Worm (Caenorhabditis elegans): ENCODE data around the gene kvs-5.

DNA sequence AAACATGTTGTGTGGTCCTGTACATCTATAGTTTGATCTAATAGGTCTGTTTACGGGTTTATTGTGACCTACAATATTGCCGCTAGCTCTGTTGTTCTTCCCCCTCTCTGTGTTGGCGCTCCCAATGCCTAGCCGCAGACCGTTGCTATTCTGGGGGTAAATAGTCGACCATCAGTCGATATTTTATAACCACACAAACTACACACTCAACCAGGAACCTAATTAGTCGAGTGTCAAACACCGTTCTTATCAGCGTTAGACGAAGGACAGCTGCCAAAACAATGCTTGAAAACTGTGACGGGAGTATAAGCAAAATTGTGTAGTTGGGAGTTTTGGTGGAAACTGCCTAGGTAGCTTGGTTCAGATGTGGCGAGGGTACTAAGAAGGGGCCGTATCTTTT, 45.8 kb downstream of the kvs-5 start:
- TF ChIP-seq tbx-2 (tag; optimal IDR thresholded peaks at IDR 0.05) = no peak
- TF ChIP-seq alr-1 (tag; optimal IDR thresholded peaks at IDR 0.05; ENCODE audit: borderline replicate concordance) = no peak
- TF ChIP-seq nhr-77 (tag; optimal IDR thresholded peaks at IDR 0.05) = no peak
- no peak for TF ChIP-seq ceh-82 (tag; optimal IDR thresholded peaks at IDR 0.05)
- TF ChIP-seq snpc-4 (tag; optimal IDR thresholded peaks at IDR 0.05) = no peak
- no peak for TF ChIP-seq nhr-12 (tag; optimal IDR thresholded peaks at IDR 0.05)
